Fruit fly (Drosophila melanogaster): Measurements from ENCODE around the gene fray.

The fray gene

dm6 chr3R:18585259-18585858, 12.5 kb downstream of the fray start (continued):
- TF ChIP-seq unc-4 (GFP tag; IDR thresholded peaks at IDR 0.05; ENCODE audit: partially characterized antibody): no peak
- no peak for TF ChIP-seq fd96Cb (tag; optimal IDR thresholded peaks at IDR 0.05)
- TF ChIP-seq CG18619 (GFP tag; optimal IDR thresholded peaks at IDR 0.05): no peak
- TF ChIP-seq CG3847 (GFP tag; IDR thresholded peaks at IDR 0.05): no peak
- TF ChIP-seq tio (GFP tag; optimal IDR thresholded peaks at IDR 0.05): no peak
- TF ChIP-seq Ravus (GFP tag; IDR thresholded peaks at IDR 0.05): no peak
- no peak for TF ChIP-seq CG11247 (GFP tag; IDR thresholded peaks at IDR 0.05)
- peak; percentile 50; the same call in 1 of the 2 replicates for TF ChIP-seq CG13287 (GFP tag; IDR thresholded peaks at IDR 0.05; ENCODE audit: partially characterized antibody)
- TF ChIP-seq CG6791 (GFP tag; IDR thresholded peaks at IDR 0.05; ENCODE audit: partially characterized antibody): no peak; the same call in 2 of the 3 replicates
- no peak for TF ChIP-seq dmrt11E (tag; optimal IDR thresholded peaks at IDR 0.05)
- no peak for TF ChIP-seq CG17802 (tag; optimal IDR thresholded peaks at IDR 0.05)
- no peak for TF ChIP-seq CG18599 (GFP tag; optimal IDR thresholded peaks at IDR 0.05)
- TF ChIP-seq nerfin-2 (GFP tag; IDR thresholded peaks at IDR 0.05; ENCODE audit: partially characterized antibody): peak; percentile 52; the same call in 1 of the 2 replicates
- no peak for TF ChIP-seq da (GFP tag; optimal IDR thresholded peaks at IDR 0.05)
- no peak for TF ChIP-seq pum (GFP tag; optimal IDR thresholded peaks at IDR 0.05)
- TF ChIP-seq CG6175 (GFP tag; IDR thresholded peaks at IDR 0.05): no peak
- TF ChIP-seq aop (GFP tag; IDR thresholded peaks at IDR 0.05): no peak
- no peak for TF ChIP-seq croc (GFP tag; conservative IDR thresholded peaks at IDR 0.05)
- TF ChIP-seq CG9876 (GFP tag; optimal IDR thresholded peaks at IDR 0.05): no peak
- TF ChIP-seq CG4820 (GFP tag; optimal IDR thresholded peaks at IDR 0.05): no peak
- no peak for TF ChIP-seq CG6683 (GFP tag; optimal IDR thresholded peaks at IDR 0.05)
- no peak for TF ChIP-seq trh (GFP tag; optimal IDR thresholded peaks at IDR 0.05)
- TF ChIP-seq nom (GFP tag; optimal IDR thresholded peaks at IDR 0.05): no peak
- peak; percentile 23 for TF ChIP-seq Asciz (GFP tag; optimal IDR thresholded peaks at IDR 0.05)
- TF ChIP-seq psq (GFP tag; optimal IDR thresholded peaks at IDR 0.05): no peak
- TF ChIP-seq D19A (tag; optimal IDR thresholded peaks at IDR 0.05): peak; percentile 44
- TF ChIP-seq CG7839 (tag; optimal IDR thresholded peaks at IDR 0.05): no peak
- no peak for TF ChIP-seq CG18476 (GFP tag; optimal IDR thresholded peaks at IDR 0.05)
- TF ChIP-seq Ets65A (GFP tag): no peak
- no peak for TF ChIP-seq en (GFP tag; optimal IDR thresholded peaks at IDR 0.05)
- TF ChIP-seq tna (GFP tag; IDR thresholded peaks at IDR 0.05; ENCODE audit: partially characterized antibody): peak; percentile 72
- no peak for TF ChIP-seq H2.0 (GFP tag; IDR thresholded peaks at IDR 0.05)
- peak; percentile 3 for TF ChIP-seq CG15514 (GFP tag; optimal IDR thresholded peaks at IDR 0.05)
- TF ChIP-seq CG16815 (GFP tag; optimal IDR thresholded peaks at IDR 0.05): no peak
- TF ChIP-seq sob (GFP tag; IDR thresholded peaks at IDR 0.05): no peak
- no peak for TF ChIP-seq ash1 (GFP tag; optimal IDR thresholded peaks at IDR 0.05)
- TF ChIP-seq CrebB (tag; optimal IDR thresholded peaks at IDR 0.05): peak; percentile 27
- no peak for TF ChIP-seq CG9817 (tag; optimal IDR thresholded peaks at IDR 0.05)
- TF ChIP-seq CG7745 (tag; optimal IDR thresholded peaks at IDR 0.05): no peak
- no peak for TF ChIP-seq CG43689 (GFP tag; IDR thresholded peaks at IDR 0.05)
- no peak for TF ChIP-seq CG9797 (GFP tag; optimal IDR thresholded peaks at IDR 0.05)
- peak; percentile 24 for TF ChIP-seq Sox102F (GFP tag; optimal IDR thresholded peaks at IDR 0.05)
- no peak for TF ChIP-seq CG10147 (GFP tag; optimal IDR thresholded peaks at IDR 0.05)
- TF ChIP-seq C15 (GFP tag; IDR thresholded peaks at IDR 0.05): no peak
- peak; percentile 10 for TF ChIP-seq CG1233 (GFP tag; optimal IDR thresholded peaks at IDR 0.05)
- TF ChIP-seq lbe (GFP tag; optimal IDR thresholded peaks at IDR 0.05): no peak
- TF ChIP-seq Xrp1 (GFP tag; IDR thresholded peaks at IDR 0.05): no peak
- TF ChIP-seq CG33557 (GFP tag; optimal IDR thresholded peaks at IDR 0.05): no peak
- no peak for TF ChIP-seq Hsf (GFP tag; optimal IDR thresholded peaks at IDR 0.05)
- peak; percentile 74 for TF ChIP-seq HLH4C (GFP tag; IDR thresholded peaks at IDR 0.05; ENCODE audit: partially characterized antibody)
